Worm (Caenorhabditis elegans) whole organism, midembryonic: ENCODE data around the gene blos-8.

ENCODE experiments used
- T22C8.4 ChIP-seq: fragments of 200-800 bp; sonication (Bioruptor generic); IDR thresholded peaks from 2 replicates; pipeline ENCODE4 v1.3.6; 2022; ENCODE audit warnings: missing genetic modification characterization, missing compliant biosample characterization
- cog-1 ChIP-seq: sonication (generic microtip); optimal IDR thresholded peaks from 2 replicates; lab custom pipeline; 2016; ENCODE audit warnings: missing genetic modification characterization, missing compliant biosample characterization
- flt-1 ChIP-seq: fragments of 200-800 bp; sonication (Bioruptor generic); IDR thresholded peaks from 2 replicates; pipeline ENCODE4 v1.3.6; 2022; ENCODE audit warnings: missing genetic modification characterization, missing compliant biosample characterization
- klf-2 ChIP-seq: fragments of 200-800 bp; sonication (Bioruptor generic); conservative IDR thresholded peaks from 2 replicates; pipeline ENCODE4 v1.3.6; 2022; ENCODE audit warnings: missing genetic modification reagents, missing genetic modification characterization, missing compliant biosample characterization
- med-1 ChIP-seq: sonication (generic microtip); optimal IDR thresholded peaks from 2 replicates; lab custom pipeline; 2017; ENCODE audit warnings: missing genetic modification characterization, mild to moderate bottlenecking, missing compliant biosample characterization, antibody characterized with exemption, missing genetic modification reagents; ENCODE audit not compliant: insufficient read depth
- ref-1 ChIP-seq: fragments of 200-800 bp; sonication (Bioruptor generic); conservative IDR thresholded peaks from 2 replicates; pipeline ENCODE4 v1.3.6; 2022; ENCODE audit warnings: missing genetic modification reagents, missing genetic modification characterization, missing compliant biosample characterization
- tab-1 ChIP-seq: fragments of 200-800 bp; sonication (Bioruptor generic); IDR thresholded peaks from 2 replicates; pipeline ENCODE4 v1.3.6; 2022; ENCODE audit warnings: missing genetic modification characterization, missing compliant biosample characterization
- ztf-23 ChIP-seq: fragments of 200-800 bp; sonication (Bioruptor generic); IDR thresholded peaks from 2 replicates; pipeline ENCODE4 v1.3.6; 2022; ENCODE audit warnings: missing genetic modification reagents, missing genetic modification characterization, missing compliant biosample characterization
- ztf-29 ChIP-seq: fragments of 200-800 bp; sonication (Bioruptor generic); IDR thresholded peaks from 2 replicates; pipeline ENCODE4 v1.3.6; 2022; ENCODE audit warnings: missing genetic modification reagents, missing genetic modification characterization, missing compliant biosample characterization

Gene blos-8

DNA sequence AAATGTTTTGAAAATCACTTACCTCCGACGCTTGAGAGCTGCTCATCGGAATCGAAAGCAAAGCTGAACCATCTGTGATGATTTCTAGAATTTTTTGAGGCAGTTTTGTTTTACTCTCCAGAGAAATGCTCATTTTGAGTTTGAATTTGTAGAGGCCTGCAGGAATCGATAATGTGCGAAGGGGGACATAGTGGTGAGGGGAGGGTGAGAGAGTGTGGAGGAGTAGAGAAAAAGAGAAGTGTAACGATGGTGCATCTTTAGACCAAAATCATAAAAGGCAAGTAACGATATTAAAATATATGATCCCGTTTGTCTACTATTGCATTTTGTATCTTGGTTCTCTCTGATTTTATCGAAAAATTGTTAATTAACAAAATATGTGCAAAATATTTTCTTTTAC, at the start of gene blos-8:
TSS of gene blos-8 (minus strand) at position 216 of the 400 bp plus-strand sequence.
- TF ChIP-seq T22C8.4 (GFP tag; lab: Robert Waterston, UW) (peak; percentile 64; the same call in 1 of the 2 replicates), tab-1 (no peak)

DNA sequence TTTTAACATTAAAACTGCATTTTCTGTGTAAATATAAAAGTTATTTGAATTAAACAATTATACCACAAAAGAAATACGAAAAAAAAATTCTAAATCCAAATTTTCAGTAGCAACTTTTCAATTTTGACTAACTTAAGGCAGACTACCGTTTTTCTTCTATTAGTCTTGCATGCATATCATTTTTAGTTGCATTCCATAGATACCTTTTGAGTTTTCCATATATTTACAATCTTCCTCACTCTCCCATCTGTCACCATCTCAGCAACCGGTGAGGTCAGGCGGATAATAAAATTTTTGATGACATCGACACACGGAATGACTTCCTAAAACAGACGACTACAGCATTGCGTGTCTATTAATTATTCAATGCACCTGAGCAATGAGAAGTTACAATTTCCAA, 47.7 kb upstream of the blos-8 start, which contains the start of gene gcy-36:
TSS of gene gcy-36 (plus strand) at position 301 of the 400 bp plus-strand sequence.
- TF ChIP-seq cog-1 (no peak), T22C8.4 (GFP tag; lab: Robert Waterston, UW) (no peak), klf-2 (GFP tag; lab: Robert Waterston, UW) (no peak), ztf-29 (no peak), med-1 (no peak), tab-1 (no peak), ztf-23 (GFP tag; lab: Robert Waterston, UW) (no peak), flt-1 (GFP tag; lab: Robert Waterston, UW) (no peak), ref-1 (GFP tag; lab: Robert Waterston, UW) (no peak)

DNA sequence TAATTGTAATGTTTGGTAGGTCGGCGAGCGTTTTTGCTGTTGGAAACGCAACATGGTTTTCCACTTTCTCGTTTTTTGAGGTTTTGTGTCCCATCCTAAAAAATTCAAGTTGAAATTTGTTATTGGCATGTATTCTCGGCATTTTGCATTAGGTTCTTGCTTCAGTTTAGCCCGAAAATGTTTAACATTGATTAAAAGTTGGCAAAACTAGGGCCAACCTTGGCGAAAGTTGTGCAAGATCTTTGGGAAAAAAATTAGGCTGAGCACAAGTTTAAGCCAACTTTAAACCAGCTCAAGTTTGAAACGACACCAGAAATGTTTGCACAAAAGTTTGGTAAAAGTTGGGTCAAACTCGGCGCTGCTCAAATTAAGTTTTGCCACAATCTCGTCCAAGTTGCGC, 46.3 kb upstream of the blos-8 start, which contains the start of gene exc-1:
TSS of gene exc-1 (minus strand) at position 101 of the 400 bp plus-strand sequence.
- TF ChIP-seq ztf-23 (GFP tag; lab: Robert Waterston, UW) (no peak), flt-1 (GFP tag; lab: Robert Waterston, UW) (no peak), T22C8.4 (GFP tag; lab: Robert Waterston, UW) (no peak), tab-1 (no peak), ztf-29 (no peak), ref-1 (GFP tag; lab: Robert Waterston, UW) (no peak), klf-2 (GFP tag; lab: Robert Waterston, UW) (no peak), med-1 (no peak)

- TF ChIP-seq flt-1 (GFP tag; lab: Robert Waterston, UW) (no peak), med-1 (no peak), klf-2 (GFP tag; lab: Robert Waterston, UW) (no peak), ztf-29 (no peak), T22C8.4 (GFP tag; lab: Robert Waterston, UW) (no peak), ref-1 (GFP tag; lab: Robert Waterston, UW) (no peak), cog-1 (no peak), ztf-23 (GFP tag; lab: Robert Waterston, UW) (no peak), tab-1 (no peak)
Observed at ce11 chrX:15469957-15470548, 39.1 kb upstream of the blos-8 start.

ce11 chrX:15468657-15469056, 37.7 kb upstream of the blos-8 start:
- TF ChIP-seq ztf-29 (no peak), tab-1 (no peak), med-1 (no peak), flt-1 (GFP tag; lab: Robert Waterston, UW) (no peak), ref-1 (GFP tag; lab: Robert Waterston, UW) (no peak), klf-2 (GFP tag; lab: Robert Waterston, UW) (no peak), T22C8.4 (GFP tag; lab: Robert Waterston, UW) (no peak), cog-1 (no peak), ztf-23 (GFP tag; lab: Robert Waterston, UW) (no peak)

ce11 chrX:15466032-15466431, 35.0 kb upstream of the blos-8 start, which contains the start of gene sprr-1:
Gene sprr-1, plus strand, starts transcription at chrX:15466300.
- no peak for TF ChIP-seq cog-1

- TF ChIP-seq T22C8.4 (GFP tag; lab: Robert Waterston, UW) (no peak), tab-1 (no peak), cog-1 (no peak), ztf-23 (GFP tag; lab: Robert Waterston, UW) (no peak)
Observed at ce11 chrX:15465050-15465449, 34.1 kb upstream of the blos-8 start.

ce11 chrX:15446292-15446794, 15.3 kb upstream of the blos-8 start, which contains the start of gene R03A10.5:
Gene R03A10.5, plus strand, starts transcription at chrX:15446722.
- TF ChIP-seq ztf-23 (GFP tag; lab: Robert Waterston, UW) (no peak), ref-1 (GFP tag; lab: Robert Waterston, UW) (no peak), T22C8.4 (GFP tag; lab: Robert Waterston, UW) (no peak), ztf-29 (no peak), cog-1 (no peak), flt-1 (GFP tag; lab: Robert Waterston, UW) (no peak), tab-1 (no peak), klf-2 (GFP tag; lab: Robert Waterston, UW) (no peak), med-1 (no peak)

ce11 chrX:15441686-15442067, 10.7 kb upstream of the blos-8 start, which contains the start of gene nkat-3:
Gene nkat-3, plus strand, starts transcription at chrX:15441731.
- no peak for TF ChIP-seq ztf-23 (GFP tag; lab: Robert Waterston, UW)
- no peak for TF ChIP-seq T22C8.4 (GFP tag; lab: Robert Waterston, UW)
- no peak for TF ChIP-seq tab-1
- no peak for TF ChIP-seq med-1
- no peak for TF ChIP-seq flt-1 (GFP tag; lab: Robert Waterston, UW)
- TF ChIP-seq cog-1: no peak
- no peak for TF ChIP-seq klf-2 (GFP tag; lab: Robert Waterston, UW)
- TF ChIP-seq ref-1 (GFP tag; lab: Robert Waterston, UW): no peak
- no peak for TF ChIP-seq ztf-29

DNA sequence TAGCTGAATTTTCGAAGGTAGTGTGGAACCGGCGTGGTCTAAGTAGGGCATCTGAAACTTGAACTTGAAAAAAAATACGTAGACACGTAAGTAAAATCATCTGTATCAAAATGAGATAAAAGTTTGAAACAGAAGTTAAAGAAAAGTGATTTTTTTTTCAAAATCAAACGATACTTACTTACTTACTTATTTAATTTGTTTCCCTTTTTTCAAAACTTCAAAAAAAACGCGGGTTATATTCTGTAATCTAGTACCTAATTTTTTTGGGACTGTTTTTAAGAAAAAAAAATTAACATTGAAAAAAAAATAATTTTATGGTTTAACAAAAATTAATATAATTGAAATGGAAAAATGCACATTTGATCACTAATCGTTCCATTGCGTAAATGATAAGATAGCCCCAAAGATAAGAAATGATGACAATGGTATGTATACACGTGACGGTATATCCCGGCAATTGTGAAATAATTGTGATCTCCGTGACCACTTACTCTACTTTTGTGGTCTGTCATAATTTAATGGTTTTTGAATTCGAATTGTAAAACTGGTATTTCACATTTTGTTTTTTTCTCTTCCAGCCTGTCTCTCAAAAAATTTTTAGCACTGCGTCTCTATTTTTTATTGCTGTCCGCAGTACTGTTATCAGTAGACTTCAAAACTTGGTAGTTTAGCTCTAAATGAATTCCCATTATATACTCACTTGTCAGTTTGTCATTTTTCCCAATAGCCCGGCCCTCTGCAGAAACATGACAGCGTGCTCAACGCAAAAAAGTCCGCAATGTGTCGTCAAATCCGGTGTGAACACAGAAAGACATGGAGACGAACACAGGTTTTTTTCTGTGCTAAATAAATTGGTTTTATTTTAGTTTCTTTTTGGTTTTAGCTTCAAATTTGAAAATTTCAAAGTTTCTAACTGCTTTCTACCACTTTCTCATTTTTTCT, 10.0 kb upstream of the blos-8 start, which contains the start of gene mocs-1:
TSS of gene mocs-1 (minus strand) at position 51 of the 942 bp plus-strand sequence.
- TF ChIP-seq tab-1 (no peak), med-1 (no peak), cog-1 (no peak), ztf-23 (GFP tag; lab: Robert Waterston, UW) (no peak), T22C8.4 (GFP tag; lab: Robert Waterston, UW) (no peak), ref-1 (GFP tag; lab: Robert Waterston, UW) (no peak), flt-1 (GFP tag; lab: Robert Waterston, UW) (no peak), klf-2 (GFP tag; lab: Robert Waterston, UW) (no peak), ztf-29 (no peak)
